Fruit fly (Drosophila melanogaster): Measurements from ENCODE around the gene CG11889.

The CG11889 gene

dm6 chr3R:25262322-25262761 is 7.7 kb upstream of the CG11889 start, which contains the start of the genes Kdsr and CG11858 (continued):
- TF ChIP-seq ttk (GFP tag; IDR thresholded peaks at IDR 0.05) = peak; percentile 43; the same call in 1 of the 2 replicates
- TF ChIP-seq Taf1 (GFP tag; IDR thresholded peaks at IDR 0.05) = peak; percentile 52
- no peak for TF ChIP-seq br (optimal IDR thresholded peaks at IDR 0.05)
- TF ChIP-seq ewg (GFP tag; optimal IDR thresholded peaks at IDR 0.05) = no peak
- no peak for TF ChIP-seq sc (optimal IDR thresholded peaks at IDR 0.05)
- TF ChIP-seq sc (GFP tag; optimal IDR thresholded peaks at IDR 0.05) = no peak
- peak; percentile 38 for TF ChIP-seq CG10209 (GFP tag; optimal IDR thresholded peaks at IDR 0.05)
- TF ChIP-seq Deaf1 (tag; optimal IDR thresholded peaks at IDR 0.05) = no peak
- peak; percentile 6 for TF ChIP-seq CG13123 (GFP tag; optimal IDR thresholded peaks at IDR 0.05)
- TF ChIP-seq CG10147 (GFP tag; optimal IDR thresholded peaks at IDR 0.05) = peak; percentile 63
- 0 out of 2 replicates have a peak, but pooled peaks have one; percentile 15 for TF ChIP-seq CG43689 (GFP tag; IDR thresholded peaks at IDR 0.05)
- no peak for TF ChIP-seq lbe (GFP tag; optimal IDR thresholded peaks at IDR 0.05)
- TF ChIP-seq al (GFP tag; IDR thresholded peaks at IDR 0.05) = peak; percentile 61
- TF ChIP-seq CG30403 (GFP tag; optimal IDR thresholded peaks at IDR 0.05) = peak; percentile 82
- peak; percentile 48 for TF ChIP-seq CG7987 (GFP tag; optimal IDR thresholded peaks at IDR 0.05)
- TF ChIP-seq Ravus (GFP tag; IDR thresholded peaks at IDR 0.05) = peak; percentile 11; the same call in 1 of the 2 replicates
- TF ChIP-seq Blimp-1 (GFP tag; optimal IDR thresholded peaks at IDR 0.05) = no peak
- TF ChIP-seq shn (GFP tag; optimal IDR thresholded peaks at IDR 0.05) = peak; percentile 59
- no peak for TF ChIP-seq Atf-2 (GFP tag; optimal IDR thresholded peaks at IDR 0.05)
- TF ChIP-seq pho (GFP tag; optimal IDR thresholded peaks at IDR 0.05) = peak; percentile 57
- peak; percentile 55 for TF ChIP-seq CG8388 (GFP tag; optimal IDR thresholded peaks at IDR 0.05)
- no peak for TF ChIP-seq CG14965 (GFP tag; optimal IDR thresholded peaks at IDR 0.05; ENCODE audit: borderline replicate concordance)
- no peak for TF ChIP-seq ac (GFP tag; optimal IDR thresholded peaks at IDR 0.05)
- no peak for TF ChIP-seq CG7928 (GFP tag; optimal IDR thresholded peaks at IDR 0.05)
- TF ChIP-seq Gsc (GFP tag; IDR thresholded peaks at IDR 0.05) = no peak
- TF ChIP-seq CG6813 (GFP tag; optimal IDR thresholded peaks at IDR 0.05) = no peak
- 0 out of 2 replicates have a peak, but pooled peaks have one; percentile 10 for TF ChIP-seq stc (GFP tag; IDR thresholded peaks at IDR 0.05)
- peak; percentile 58 for TF ChIP-seq gro (GFP tag; optimal IDR thresholded peaks at IDR 0.05)
- peak; percentile 46 for TF ChIP-seq Oli (tag; optimal IDR thresholded peaks at IDR 0.05)
- TF ChIP-seq crol (GFP tag; IDR thresholded peaks at IDR 0.05) = no peak
- peak; percentile 72 for TF ChIP-seq CG14441 (GFP tag; IDR thresholded peaks at IDR 0.05)
- TF ChIP-seq CG17186 (GFP tag; optimal IDR thresholded peaks at IDR 0.05) = peak; percentile 92
- no peak for TF ChIP-seq D19B (GFP tag; optimal IDR thresholded peaks at IDR 0.05)
- no peak for TF ChIP-seq CG14860 (GFP tag; IDR thresholded peaks at IDR 0.05; ENCODE audit: partially characterized antibody)
- peak; percentile 51 for TF ChIP-seq zen (tag; optimal IDR thresholded peaks at IDR 0.05)
- peak; percentile 74 for TF ChIP-seq dm (GFP tag; optimal IDR thresholded peaks at IDR 0.05)
- peak; percentile 70; the same call in 2 of the 3 replicates for TF ChIP-seq ken (GFP tag; IDR thresholded peaks at IDR 0.05)
- TF ChIP-seq CG17361 (GFP tag; IDR thresholded peaks at IDR 0.05) = no peak; the same call in 2 of the 3 replicates
- peak; percentile 38; the same call in 1 of the 2 replicates for TF ChIP-seq klu (GFP tag; IDR thresholded peaks at IDR 0.05)
- no peak for TF ChIP-seq CG3407 (GFP tag; optimal IDR thresholded peaks at IDR 0.05)
- peak; percentile 68 for TF ChIP-seq CG32772 (GFP tag; IDR thresholded peaks at IDR 0.05)
- TF ChIP-seq CG4404 (GFP tag; IDR thresholded peaks at IDR 0.05) = peak; percentile 47; the same call in 1 of the 2 replicates
- TF ChIP-seq gcm2 (GFP tag; optimal IDR thresholded peaks at IDR 0.05) = peak; percentile 28
- TF ChIP-seq ap (GFP tag; IDR thresholded peaks at IDR 0.05) = no peak
- TF ChIP-seq CTCF (GFP tag; optimal IDR thresholded peaks at IDR 0.05) = no peak
- TF ChIP-seq sens-2 (GFP tag; IDR thresholded peaks at IDR 0.05) = no peak
- peak; percentile 83 for TF ChIP-seq lilli (GFP tag; optimal IDR thresholded peaks at IDR 0.05)
- TF ChIP-seq maf-S (GFP tag; optimal IDR thresholded peaks at IDR 0.05) = peak; percentile 40
- no peak for TF ChIP-seq slp2 (GFP tag; optimal IDR thresholded peaks at IDR 0.05)
- TF ChIP-seq Xrp1 (GFP tag; IDR thresholded peaks at IDR 0.05) = peak; percentile 76
- TF ChIP-seq wor (GFP tag; IDR thresholded peaks at IDR 0.05) = peak; percentile 46; the same call in 1 of the 2 replicates
- peak; percentile 59 for TF ChIP-seq Sin3A (optimal IDR thresholded peaks at IDR 0.05)
- peak; percentile 38; the same call in 1 of the 2 replicates for TF ChIP-seq rib (GFP tag; IDR thresholded peaks at IDR 0.05)
